Fruit fly (Drosophila melanogaster): ENCODE measurements around the gene Ugt305A1.

- TF ChIP-seq pan (optimal IDR thresholded peaks at IDR 0.05), result no peak
- no peak for TF ChIP-seq dsf (GFP tag; optimal IDR thresholded peaks at IDR 0.05; ENCODE audit: borderline replicate concordance)
- TF ChIP-seq Myc (optimal IDR thresholded peaks at IDR 0.05), result no peak
- TF ChIP-seq br (GFP tag; optimal IDR thresholded peaks at IDR 0.05), result no peak
- no peak for TF ChIP-seq h (GFP tag; optimal IDR thresholded peaks at IDR 0.05)
Measured at dm6 chr3L:4069069-4069468, 9.5 kb downstream of the Ugt305A1 start, which contains the start of gene CG32259.

All from whole organism, wandering third instar larva.